Fruit fly (Drosophila melanogaster) whole organism, prepupa: ENCODE results near the gene CG15922.

Source experiments
- CG11294 ChIP-seq: fragments of 200-800 bp; sonication (Bioruptor generic); IDR thresholded peaks from 2 replicates; pipeline ENCODE4 v1.3.6; 2022; ENCODE audit warnings: missing biosample characterization, missing genetic modification characterization
- CG6808 ChIP-seq: fragments of 200-800 bp; sonication (Bioruptor generic); optimal IDR thresholded peaks from 3 replicates; lab custom pipeline; 2017; ENCODE audit warnings: missing biosample characterization, missing genetic modification characterization, mild to moderate bottlenecking, moderate library complexity, missing genetic modification reagents
- CG7368 ChIP-seq: fragments of 200-800 bp; sonication (Bioruptor generic); optimal IDR thresholded peaks from 3 replicates; lab custom pipeline; 2016; ENCODE audit warnings: missing biosample characterization, missing genetic modification characterization
- Eip75B ChIP-seq: fragments of 200-800 bp; sonication (Bioruptor generic); optimal IDR thresholded peaks from 3 replicates; lab custom pipeline; 2016; ENCODE audit warnings: missing biosample characterization, missing genetic modification characterization
- Eip78C ChIP-seq: fragments of 200-800 bp; sonication (Bioruptor generic); peaks from one replicate; lab custom pipeline; 2016; ENCODE audit warnings: missing biosample characterization, missing genetic modification characterization
- Ets96B ChIP-seq: fragments of 200-800 bp; optimal IDR thresholded peaks from 2 replicates; lab custom pipeline; 2019; ENCODE audit warnings: missing biosample characterization, mild to moderate bottlenecking, missing genetic modification characterization, moderate library complexity
- Hr39 ChIP-seq: fragments of 200-800 bp; sonication (Bioruptor generic); optimal IDR thresholded peaks from 2 replicates; lab custom pipeline; 2016; ENCODE audit warnings: missing biosample characterization, missing genetic modification characterization
- achi ChIP-seq: fragments of 200-800 bp; sonication (Bioruptor generic); optimal IDR thresholded peaks from 3 replicates; lab custom pipeline; 2016; ENCODE audit warnings: missing biosample characterization, missing genetic modification characterization
- acj6 ChIP-seq: fragments of 200-800 bp; sonication (Bioruptor generic); optimal IDR thresholded peaks from 3 replicates; lab custom pipeline; 2016; ENCODE audit warnings: missing biosample characterization, missing genetic modification characterization
- esn ChIP-seq: fragments of 200-800 bp; sonication (Bioruptor generic); optimal IDR thresholded peaks from 2 replicates; lab custom pipeline; 2016; ENCODE audit warnings: missing biosample characterization, mild to moderate bottlenecking, missing genetic modification characterization, moderate library complexity
- fd85E ChIP-seq: fragments of 200-800 bp; sonication (Bioruptor generic); optimal IDR thresholded peaks from 3 replicates; lab custom pipeline; 2016; ENCODE audit warnings: missing biosample characterization, missing genetic modification characterization
- pdm3 ChIP-seq: fragments of 200-800 bp; sonication (Bioruptor generic); optimal IDR thresholded peaks from 3 replicates; lab custom pipeline; 2016; ENCODE audit warnings: missing biosample characterization, missing genetic modification characterization

dm6 chr3R:20550632-20551486 lies 9.2 kb downstream of the CG15922 start:
- TF ChIP-seq Ets96B (tag; lab: Kevin White, UChicago) (peak; percentile 28), acj6 (no peak), esn (GFP tag; lab: Kevin White, UChicago) (peak; percentile 35), CG6808 (peak; percentile 43), CG7368 (GFP tag; lab: Kevin White, UChicago) (peak; percentile 21), Eip75B (GFP tag; lab: Kevin White, UChicago) (no peak), pdm3 (GFP tag; lab: Kevin White, UChicago) (no peak), Eip78C (GFP tag; lab: Kevin White, UChicago) (peak; percentile 78), achi (GFP tag; lab: Kevin White, UChicago) (peak; percentile 16), fd85E (GFP tag; lab: Kevin White, UChicago) (no peak), Hr39 (GFP tag; lab: Kevin White, UChicago) (no peak), CG11294 (no peak; the same call in 1 of the 2 replicates)
